Fruit fly (Drosophila melanogaster) whole organism, embryonic: ENCODE data around the gene CG10208.

ENCODE experiments used
- Antp ChIP-seq: fragments of 200-800 bp; sonication (Bioruptor generic); optimal IDR thresholded peaks from 3 replicates; lab custom pipeline; 2016; ENCODE audit warnings: missing biosample characterization, missing genetic modification characterization
- Asciz ChIP-seq: fragments of 200-800 bp; sonication (Bioruptor generic); optimal IDR thresholded peaks from 2 replicates; lab custom pipeline; 2017; ENCODE audit warnings: missing biosample characterization, mild to moderate bottlenecking, missing genetic modification characterization, missing genetic modification reagents
- BtbVII ChIP-seq: fragments of 200-800 bp; sonication (Bioruptor generic); optimal IDR thresholded peaks from 3 replicates; lab custom pipeline; 2017; ENCODE audit warnings: missing biosample characterization, mild to moderate bottlenecking, missing genetic modification characterization
- CG1024 ChIP-seq: fragments of 200-800 bp; sonication (Bioruptor generic); IDR thresholded peaks from 2 replicates; pipeline ENCODE4 v1.3.6; 2022; ENCODE audit warnings: missing biosample characterization, missing genetic modification characterization
- CG10267 ChIP-seq: fragments of 200-800 bp; sonication (Bioruptor generic); optimal IDR thresholded peaks from 2 replicates; lab custom pipeline; 2018; ENCODE audit warnings: missing biosample characterization, mild to moderate bottlenecking, missing genetic modification characterization, moderate library complexity
- CG11085 ChIP-seq: fragments of 200-800 bp; sonication (Bioruptor generic); IDR thresholded peaks from 2 replicates; pipeline ENCODE4 v1.3.6; 2022; ENCODE audit warnings: missing biosample characterization, missing genetic modification characterization
- CG11398 ChIP-seq: fragments of 200-800 bp; sonication (Bioruptor generic); optimal IDR thresholded peaks from 2 replicates; lab custom pipeline; 2016; ENCODE audit warnings: missing biosample characterization, missing genetic modification characterization
- CG11695 ChIP-seq: fragments of 200-800 bp; sonication (Bioruptor generic); IDR thresholded peaks from 3 replicates; pipeline ENCODE4 v1.3.6; 2022; ENCODE audit warnings: missing biosample characterization, missing genetic modification characterization
- CG12942 ChIP-seq: fragments of 200-800 bp; sonication (Bioruptor generic); optimal IDR thresholded peaks from 3 replicates; lab custom pipeline; 2016; ENCODE audit warnings: missing biosample characterization, missing genetic modification characterization
- CG13624 ChIP-seq: fragments of 200-800 bp; sonication (Bioruptor generic); optimal IDR thresholded peaks from 2 replicates; lab custom pipeline; 2016; ENCODE audit warnings: missing biosample characterization, missing genetic modification characterization
- CG1647 ChIP-seq: fragments of 200-800 bp; sonication (Bioruptor generic); optimal IDR thresholded peaks from 3 replicates; lab custom pipeline; 2016; ENCODE audit warnings: missing biosample characterization, missing genetic modification characterization
- CG2678 ChIP-seq: fragments of 200-800 bp; sonication (Bioruptor generic); optimal IDR thresholded peaks from 3 replicates; lab custom pipeline; 2019; ENCODE audit warnings: missing biosample characterization, mild to moderate bottlenecking, missing genetic modification characterization, moderate library complexity
- CG2889 ChIP-seq: fragments of 200-800 bp; sonication (Bioruptor generic); IDR thresholded peaks from 3 replicates; pipeline ENCODE4 v1.3.6; 2022; ENCODE audit warnings: missing biosample characterization, missing genetic modification characterization
- CG32767 ChIP-seq: fragments of 200-800 bp; sonication (Bioruptor generic); IDR thresholded peaks from 2 replicates; pipeline ENCODE4 v1.3.6; 2022; ENCODE audit warnings: missing biosample characterization, missing genetic modification characterization
- CG34422 ChIP-seq: fragments of 200-800 bp; sonication (Bioruptor generic); IDR thresholded peaks from 3 replicates; pipeline ENCODE4 v1.3.6; 2022; ENCODE audit warnings: missing biosample characterization, missing genetic modification characterization
- CG4282 ChIP-seq: fragments of 200-800 bp; sonication (Bioruptor generic); optimal IDR thresholded peaks from 2 replicates; lab custom pipeline; 2016; ENCODE audit warnings: missing biosample characterization, missing genetic modification characterization
- CG4360 ChIP-seq: fragments of 200-800 bp; sonication (Bioruptor generic); IDR thresholded peaks from 2 replicates; pipeline ENCODE4 v1.3.6; 2022; ENCODE audit warnings: missing biosample characterization, missing genetic modification characterization
- CG4424 ChIP-seq: fragments of 200-800 bp; sonication (Bioruptor generic); optimal IDR thresholded peaks from 3 replicates; lab custom pipeline; 2016; ENCODE audit warnings: missing biosample characterization, missing genetic modification characterization
- CG6272 ChIP-seq: fragments of 200-800 bp; sonication (Bioruptor generic); IDR thresholded peaks from 2 replicates; pipeline ENCODE4 v1.3.6; 2022; ENCODE audit warnings: missing biosample characterization, missing genetic modification characterization
- CG7839 ChIP-seq: fragments of 200-800 bp; sonication (Bioruptor generic); optimal IDR thresholded peaks from 3 replicates; lab custom pipeline; 2018; ENCODE audit warnings: missing biosample characterization, mild to moderate bottlenecking, missing genetic modification characterization, moderate library complexity
- CG7987 ChIP-seq: fragments of 200-800 bp; sonication (Bioruptor generic); optimal IDR thresholded peaks from 2 replicates; lab custom pipeline; 2018; ENCODE audit warnings: missing biosample characterization, mild to moderate bottlenecking, missing genetic modification characterization, moderate library complexity
- CG8290 ChIP-seq, 3 experiments: fragments of 200-800 bp; sonication (Bioruptor generic); optimal IDR thresholded peaks; 2 replicates each; lab custom pipeline; 2016 to 2019; ENCODE audit warnings: missing biosample characterization in 3 of 3, missing genetic modification characterization in 3 of 3, mild to moderate bottlenecking in 2 of 3, moderate library complexity in 1 of 3
- CG9437 ChIP-seq: fragments of 200-800 bp; sonication (Bioruptor generic); optimal IDR thresholded peaks from 2 replicates; lab custom pipeline; 2018; ENCODE audit warnings: missing biosample characterization, mild to moderate bottlenecking, missing genetic modification characterization
- CTCF ChIP-seq: fragments of 200-800 bp; sonication (Bioruptor generic); optimal IDR thresholded peaks from 2 replicates; lab custom pipeline; 2017; ENCODE audit warnings: missing biosample characterization, mild to moderate bottlenecking, missing genetic modification characterization, moderate library complexity
- CkIIα-i1 ChIP-seq: fragments of 200-800 bp; sonication (Bioruptor generic); IDR thresholded peaks from 2 replicates; pipeline ENCODE4 v1.3.6; 2022; ENCODE audit warnings: missing biosample characterization, missing genetic modification characterization
- CrebB ChIP-seq: fragments of 200-800 bp; sonication (Bioruptor generic); optimal IDR thresholded peaks from 3 replicates; lab custom pipeline; 2018; ENCODE audit warnings: missing biosample characterization, mild to moderate bottlenecking, missing genetic modification characterization
- D ChIP-seq, 2 experiments: fragments of 200-800 bp in 1 of 2; fragments of >200 bp in 1 of 2; sonication (Bioruptor generic) in 1 of 2; optimal IDR thresholded peaks; 2 replicates in 1 of 2; 3 replicates in 1 of 2; lab custom pipeline; 2017; ENCODE audit warnings: mild to moderate bottlenecking in 1 of 2, missing biosample characterization in 1 of 2, missing genetic modification characterization in 1 of 2, missing genetic modification reagents in 1 of 2
- D19A ChIP-seq: fragments of 200-800 bp; optimal IDR thresholded peaks from 3 replicates; lab custom pipeline; 2019; ENCODE audit warnings: missing biosample characterization, mild to moderate bottlenecking, missing genetic modification characterization, moderate library complexity
- D19B ChIP-seq: fragments of 200-800 bp; sonication (Bioruptor generic); optimal IDR thresholded peaks from 2 replicates; lab custom pipeline; 2017; ENCODE audit warnings: missing biosample characterization, mild to moderate bottlenecking, missing genetic modification characterization
- Dref ChIP-seq: fragments of 200-800 bp; sonication (Bioruptor generic); IDR thresholded peaks from 2 replicates; pipeline ENCODE4 v1.3.6; 2022; ENCODE audit warnings: missing biosample characterization, missing genetic modification characterization
- E2f1 ChIP-seq: fragments of 200-800 bp; sonication (Bioruptor generic); IDR thresholded peaks from 2 replicates; pipeline ENCODE4 v1.3.6; 2022; ENCODE audit warnings: missing biosample characterization, missing genetic modification characterization
- HLHmδ ChIP-seq: fragments of 200-800 bp; sonication (Bioruptor generic); optimal IDR thresholded peaks from 2 replicates; lab custom pipeline; 2018; ENCODE audit warnings: missing biosample characterization, mild to moderate bottlenecking, missing genetic modification characterization, moderate library complexity
- Lim3 ChIP-seq: fragments of 200-800 bp; sonication (Bioruptor generic); IDR thresholded peaks from 2 replicates; pipeline ENCODE4 v1.3.6; 2022; ENCODE audit warnings: missing biosample characterization, missing genetic modification characterization
- Max ChIP-seq: fragments of 200-800 bp; sonication (Bioruptor generic); optimal IDR thresholded peaks from 2 replicates; lab custom pipeline; 2016; ENCODE audit warnings: missing biosample characterization, mild to moderate bottlenecking, missing genetic modification characterization
- Ptx1 ChIP-seq: fragments of 200-800 bp; sonication (Bioruptor generic); IDR thresholded peaks from 2 replicates; pipeline ENCODE4 v1.3.6; 2022; ENCODE audit warnings: missing biosample characterization, missing genetic modification characterization
- Ravus ChIP-seq: fragments of 200-800 bp; sonication (Bioruptor generic); IDR thresholded peaks from 2 replicates; pipeline ENCODE4 v1.3.6; 2022; ENCODE audit warnings: missing biosample characterization, missing genetic modification characterization
- Side ChIP-seq: fragments of 200-800 bp; sonication (Bioruptor generic); optimal IDR thresholded peaks from 2 replicates; lab custom pipeline; 2016; ENCODE audit warnings: missing biosample characterization, missing genetic modification characterization
- Xbp1 ChIP-seq: fragments of 200-800 bp; sonication (Bioruptor generic); optimal IDR thresholded peaks from 3 replicates; lab custom pipeline; 2016; ENCODE audit warnings: missing biosample characterization, mild to moderate bottlenecking, missing genetic modification characterization
- Xrp1 ChIP-seq: fragments of 200-800 bp; sonication (Bioruptor generic); IDR thresholded peaks from 2 replicates; pipeline ENCODE4 v1.3.6; 2022; ENCODE audit warnings: missing biosample characterization, missing genetic modification characterization
- abd-A ChIP-seq: fragments of 200-800 bp; sonication (Bioruptor generic); optimal IDR thresholded peaks from 3 replicates; lab custom pipeline; 2019; ENCODE audit warnings: missing biosample characterization, mild to moderate bottlenecking, missing genetic modification characterization, moderate library complexity
- ap ChIP-seq: fragments of 200-800 bp; sonication (Bioruptor generic); IDR thresholded peaks from 2 replicates; pipeline ENCODE4 v1.3.6; 2022; ENCODE audit warnings: missing biosample characterization, missing genetic modification characterization
- chn ChIP-seq: fragments of 200-800 bp; sonication (Bioruptor generic); optimal IDR thresholded peaks from 2 replicates; lab custom pipeline; 2016; ENCODE audit warnings: missing biosample characterization, missing genetic modification characterization
- dan ChIP-seq: fragments of 200-800 bp; sonication (Bioruptor generic); IDR thresholded peaks from 2 replicates; pipeline ENCODE4 v1.3.6; 2022; ENCODE audit warnings: missing biosample characterization, missing genetic modification characterization
- h ChIP-seq: fragments of >200 bp; optimal IDR thresholded peaks from 2 replicates; lab custom pipeline; 2017
- jigr1 ChIP-seq: fragments of 200-800 bp; sonication (Bioruptor generic); IDR thresholded peaks from 3 replicates; pipeline ENCODE4 v1.3.6; 2022; ENCODE audit warnings: missing biosample characterization, missing genetic modification characterization
- jumu ChIP-seq: fragments of 200-800 bp; sonication (Bioruptor generic); optimal IDR thresholded peaks from 3 replicates; lab custom pipeline; 2016; ENCODE audit warnings: missing biosample characterization, missing genetic modification characterization
- mirr ChIP-seq: fragments of 200-800 bp; sonication (Bioruptor generic); optimal IDR thresholded peaks from 3 replicates; lab custom pipeline; 2018; ENCODE audit warnings: missing biosample characterization, mild to moderate bottlenecking, missing genetic modification characterization
- pros ChIP-seq: fragments of 200-800 bp; sonication (Bioruptor generic); optimal IDR thresholded peaks from 3 replicates; lab custom pipeline; 2019; ENCODE audit warnings: missing biosample characterization, mild to moderate bottlenecking, missing genetic modification characterization, moderate library complexity
- pum ChIP-seq: fragments of 200-800 bp; sonication (Bioruptor generic); optimal IDR thresholded peaks from 2 replicates; lab custom pipeline; 2016; ENCODE audit warnings: missing biosample characterization, missing genetic modification characterization
- schlank ChIP-seq: fragments of 200-800 bp; sonication (Bioruptor generic); optimal IDR thresholded peaks from 2 replicates; lab custom pipeline; 2018; ENCODE audit warnings: missing biosample characterization, mild to moderate bottlenecking, missing genetic modification characterization
- sr ChIP-seq: fragments of 200-800 bp; sonication (Bioruptor generic); IDR thresholded peaks from 3 replicates; pipeline ENCODE4 v1.3.6; 2022; ENCODE audit warnings: missing biosample characterization, missing genetic modification characterization
- twi ChIP-seq: fragments of 200-800 bp; optimal IDR thresholded peaks from 2 replicates; lab custom pipeline; 2019; ENCODE audit warnings: missing biosample characterization, mild to moderate bottlenecking, missing genetic modification characterization, moderate library complexity

CG10208 gene

dm6 chr3R:23817566-23818202 is 43.8 kb upstream of the CG10208 start (continued):
- TF ChIP-seq CG2678 (tag; lab: Kevin White, UChicago) (no peak), pum (no peak), Xbp1 (GFP tag; lab: Kevin White, UChicago) (peak; percentile 24), CG10267 (tag; lab: Kevin White, UChicago) (no peak), CG13624 (GFP tag; lab: Kevin White, UChicago) (no peak), mirr (no peak), Lim3 (GFP tag; lab: Robert Waterston, UW) (no peak), CG8290 (GFP tag; optimal IDR thresholded peaks at IDR 0.05; lab: Kevin White, UChicago) (no peak), CG8290 (tag; optimal IDR thresholded peaks at IDR 0.05; lab: Kevin White, UChicago) (no peak), pros (GFP tag; lab: Kevin White, UChicago) (no peak), Xrp1 (peak; percentile 23; the same call in 1 of the 2 replicates), jigr1 (GFP tag; lab: Robert Waterston, UW) (no peak), CG32767 (GFP tag; lab: Robert Waterston, UW) (peak; percentile 41; the same call in 1 of the 2 replicates), CG11695 (GFP tag; lab: Robert Waterston, UW) (no peak), chn (GFP tag; lab: Kevin White, UChicago) (no peak), h (lab: Kevin White, UChicago) (no peak), sr (GFP tag; lab: Robert Waterston, UW) (peak; percentile 50; the same call in 2 of the 3 replicates), CG11085 (GFP tag; lab: Robert Waterston, UW) (0 out of 2 replicates have a peak, but pooled peaks have one; percentile 36), HLHmδ (GFP tag; lab: Kevin White, UChicago) (no peak), CTCF (GFP tag; lab: Kevin White, UChicago) (no peak), Ptx1 (GFP tag; lab: Robert Waterston, UW) (0 out of 2 replicates have a peak, but pooled peaks have one; percentile 20), CG9437 (GFP tag; lab: Kevin White, UChicago) (no peak), CG12942 (GFP tag; lab: Kevin White, UChicago) (no peak), schlank (tag; lab: Kevin White, UChicago) (no peak), D19A (tag; lab: Kevin White, UChicago) (no peak), CG1647 (GFP tag; lab: Kevin White, UChicago) (peak; percentile 9), dan (GFP tag; lab: Robert Waterston, UW) (no peak), D19B (no peak), jumu (no peak), ap (GFP tag; lab: Robert Waterston, UW) (no peak), CG6272 (GFP tag; lab: Robert Waterston, UW) (0 out of 2 replicates have a peak, but pooled peaks have one; percentile 23), CG11398 (GFP tag; lab: Kevin White, UChicago) (no peak), E2f1 (GFP tag; lab: Robert Waterston, UW) (no peak), Ravus (GFP tag; lab: Robert Waterston, UW) (no peak), CG4282 (GFP tag; lab: Kevin White, UChicago) (no peak), CG4424 (GFP tag; lab: Kevin White, UChicago) (peak; percentile 5), CG2889 (GFP tag; lab: Robert Waterston, UW) (no peak), BtbVII (GFP tag; lab: Kevin White, UChicago) (no peak), CkIIα-i1 (GFP tag; lab: Robert Waterston, UW) (no peak), CG7839 (tag; lab: Kevin White, UChicago) (no peak), Side (peak; percentile 17), abd-A (tag; lab: Kevin White, UChicago) (no peak), CG7987 (GFP tag; lab: Kevin White, UChicago) (no peak), Asciz (GFP tag; lab: Kevin White, UChicago) (no peak), D (optimal IDR thresholded peaks at IDR 0.05; lab: Kevin White, UChicago) (no peak), D (GFP tag; optimal IDR thresholded peaks at IDR 0.05; lab: Kevin White, UChicago) (no peak), Dref (GFP tag; lab: Robert Waterston, UW) (no peak), CrebB (peak; percentile 4), twi (no peak), CG34422 (GFP tag; lab: Robert Waterston, UW) (no peak), CG4360 (GFP tag; lab: Robert Waterston, UW) (no peak), Antp (GFP tag; lab: Kevin White, UChicago) (no peak), CG1024 (GFP tag; lab: Robert Waterston, UW) (no peak), Max (GFP tag; lab: Kevin White, UChicago) (no peak)
